Worm (Caenorhabditis elegans): ENCODE results near the gene T01H3.3.

DNA sequence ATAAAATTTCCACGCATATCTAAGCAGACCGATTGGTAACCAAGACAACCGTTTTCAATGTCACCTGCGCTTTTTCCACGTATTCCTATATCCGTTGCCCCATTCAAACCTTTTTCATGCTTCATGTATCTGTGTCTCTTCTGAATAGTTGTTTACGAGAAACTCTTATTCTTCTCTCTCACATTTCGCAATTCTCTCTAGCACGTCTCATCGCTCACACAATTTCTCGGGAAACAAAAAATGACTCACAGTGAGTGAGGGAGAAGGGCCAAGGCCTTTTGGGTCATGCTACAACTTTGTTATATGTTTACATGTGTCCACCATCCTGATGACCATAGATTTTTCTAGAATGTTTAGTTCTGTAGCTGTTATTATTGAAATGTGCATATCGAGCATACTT, 13.6 kb upstream of the T01H3.3 start:
- TF ChIP-seq ama-1 (optimal IDR thresholded peaks at IDR 0.05), result no peak
- TF ChIP-seq zag-1 (tag; optimal IDR thresholded peaks at IDR 0.05), result no peak
- TF ChIP-seq vab-15 (tag; optimal IDR thresholded peaks at IDR 0.05), result no peak
- no peak for TF ChIP-seq unc-62 (GFP tag; optimal IDR thresholded peaks at IDR 0.05)

Data from whole organism, L1 larva.